Fruit fly (Drosophila melanogaster) whole organism, adult: ENCODE data around the gene Pli.

Source experiments
- CG11617 ChIP-seq: fragments of 200-800 bp; sonication (Bioruptor generic); optimal IDR thresholded peaks from 2 replicates; lab custom pipeline; 2017; ENCODE audit warnings: mild to moderate bottlenecking, missing biosample characterization, missing genetic modification reagents, missing genetic modification characterization
- CG12768 ChIP-seq: fragments of 200-800 bp; sonication (Bioruptor generic); optimal IDR thresholded peaks from 2 replicates; lab custom pipeline; 2017; ENCODE audit warnings: missing biosample characterization, missing genetic modification characterization, mild to moderate bottlenecking, moderate library complexity, missing genetic modification reagents
- CG14711 ChIP-seq: fragments of 200-800 bp; sonication (Bioruptor generic); optimal IDR thresholded peaks from 2 replicates; lab custom pipeline; 2018; ENCODE audit warnings: missing biosample characterization, mild to moderate bottlenecking, missing genetic modification characterization, moderate library complexity
- CG5204 ChIP-seq: fragments of 200-800 bp; sonication (Bioruptor generic); optimal IDR thresholded peaks from 2 replicates; lab custom pipeline; 2016; ENCODE audit warnings: missing biosample characterization, missing genetic modification characterization
- CG7101 ChIP-seq: fragments of 200-800 bp; sonication (Bioruptor generic); optimal IDR thresholded peaks from 2 replicates; lab custom pipeline; 2018; ENCODE audit warnings: missing biosample characterization, mild to moderate bottlenecking, missing genetic modification characterization, moderate library complexity
- Clk ChIP-seq: fragments of 200-800 bp; sonication (Bioruptor generic); optimal IDR thresholded peaks from 2 replicates; lab custom pipeline; 2017; ENCODE audit warnings: missing biosample characterization, missing genetic modification characterization
- Hr96 ChIP-seq: fragments of 200-800 bp; sonication (Bioruptor generic); optimal IDR thresholded peaks from 2 replicates; lab custom pipeline; 2016; ENCODE audit warnings: missing biosample characterization, missing genetic modification characterization
- bab1 ChIP-seq: fragments of 200-800 bp; sonication (Bioruptor generic); optimal IDR thresholded peaks from 3 replicates; lab custom pipeline; 2019; ENCODE audit warnings: missing biosample characterization, mild to moderate bottlenecking, missing genetic modification characterization, moderate library complexity
- cic ChIP-seq: fragments of 200-800 bp; sonication (Bioruptor generic); optimal IDR thresholded peaks from 2 replicates; lab custom pipeline; 2017; ENCODE audit warnings: missing biosample characterization, mild to moderate bottlenecking, missing genetic modification characterization, moderate library complexity
- cnc ChIP-seq, 2 experiments: fragments of >200 bp; optimal IDR thresholded peaks; 2 replicates each; lab custom pipeline; 2017
- kay ChIP-seq: fragments of 200-800 bp; sonication (Bioruptor generic); peaks from one replicate; lab custom pipeline; 2016; ENCODE audit warnings: missing biosample characterization, missing genetic modification characterization, borderline replicate concordance
- ovo ChIP-seq: fragments of 200-800 bp; sonication (Bioruptor generic); optimal IDR thresholded peaks from 2 replicates; lab custom pipeline; 2016; ENCODE audit warnings: missing biosample characterization, missing genetic modification characterization
- tj ChIP-seq: fragments of 200-800 bp; sonication (Bioruptor generic); optimal IDR thresholded peaks from 3 replicates; lab custom pipeline; 2017; ENCODE audit warnings: missing biosample characterization, mild to moderate bottlenecking, missing genetic modification characterization, moderate library complexity

DNA sequence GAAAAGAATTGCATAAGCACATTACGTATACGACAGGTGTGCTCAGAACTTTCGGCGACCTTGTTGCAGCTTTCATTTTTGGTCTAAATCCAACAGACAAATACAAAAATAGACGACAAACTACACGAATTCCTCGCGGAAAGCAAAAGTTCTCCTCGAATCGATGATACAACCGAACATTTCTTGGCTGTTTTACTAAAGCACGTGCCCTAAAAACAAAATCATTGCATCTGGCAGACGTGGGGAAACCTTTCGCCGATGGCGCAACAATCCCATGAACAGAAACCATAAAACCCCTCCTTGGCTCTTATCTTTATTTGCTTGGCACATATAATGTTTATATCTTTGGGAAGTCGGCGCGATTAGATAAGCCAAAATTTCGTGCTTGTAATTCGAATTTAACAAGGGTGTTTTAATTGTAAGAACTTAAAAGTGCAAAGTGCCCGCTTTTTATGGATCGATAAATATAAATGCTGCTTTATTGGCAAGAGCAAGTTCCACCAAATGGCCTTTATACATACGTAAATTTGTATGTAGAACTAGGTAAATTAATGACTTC, 48.8 kb upstream of the Pli start:
- no peak for TF ChIP-seq bab1
- TF ChIP-seq Hr96 (GFP tag; lab: Kevin White, UChicago) = no peak
- no peak for TF ChIP-seq ovo (GFP tag; lab: Kevin White, UChicago)
- TF ChIP-seq CG14711 (tag; lab: Kevin White, UChicago) = no peak
- TF ChIP-seq CG7101 (tag; lab: Kevin White, UChicago) = no peak
- TF ChIP-seq kay (GFP tag; lab: Kevin White, UChicago) = no peak
- peak; percentile 54 for TF ChIP-seq CG11617
- no peak for TF ChIP-seq Clk (GFP tag; lab: Kevin White, UChicago)
- peak; percentile 63 for TF ChIP-seq cic (GFP tag; lab: Kevin White, UChicago)
- TF ChIP-seq CG12768 (GFP tag; lab: Kevin White, UChicago) = peak; percentile 52
- TF ChIP-seq cnc (optimal IDR thresholded peaks at IDR 0.05; lab: Kevin White, UChicago) = no peak
- no peak for TF ChIP-seq CG5204 (GFP tag; lab: Kevin White, UChicago)
- no peak for TF ChIP-seq tj
